Worm (Caenorhabditis elegans) whole organism, L4 larva: ENCODE data around the gene T09D3.9.

Source experiments
- D1046.2 ChIP-seq: fragments of 200-800 bp; sonication (Bioruptor generic); IDR thresholded peaks from 2 replicates; pipeline ENCODE4 v1.3.6; 2022; ENCODE audit warnings: missing genetic modification characterization, missing compliant biosample characterization
- F26F4.8 ChIP-seq: fragments of 200-800 bp; sonication (Bioruptor generic); conservative IDR thresholded peaks from 2 replicates; pipeline ENCODE4 v1.3.6; 2022; ENCODE audit warnings: missing genetic modification characterization, missing compliant biosample characterization
- Y105C5A.15 ChIP-seq: fragments of 200-800 bp; sonication (Bioruptor generic); IDR thresholded peaks from 2 replicates; pipeline ENCODE4 v1.3.6; 2022; ENCODE audit warnings: missing genetic modification characterization, missing compliant biosample characterization
- aha-1 ChIP-seq: fragments of 150-350 bp; peaks from one replicate; lab custom pipeline; 2014; ENCODE audit warnings: missing biosample characterization, missing genetic modification characterization
- aly-2 ChIP-seq: sonication (generic microtip); optimal IDR thresholded peaks from 2 replicates; lab custom pipeline; 2018; ENCODE audit warnings: missing biosample characterization, missing genetic modification characterization
- ceh-20 ChIP-seq: fragments of 200-800 bp; sonication (Bioruptor generic); IDR thresholded peaks from 2 replicates; pipeline ENCODE4 v1.3.6; 2022; ENCODE audit warnings: missing genetic modification reagents, missing genetic modification characterization, missing compliant biosample characterization
- ceh-28 ChIP-seq: fragments of 150-350 bp; optimal IDR thresholded peaks from 2 replicates; lab custom pipeline; 2014; ENCODE audit warnings: missing biosample characterization, missing genetic modification reagents, missing genetic modification characterization
- ceh-32 ChIP-seq: sonication (generic microtip); optimal IDR thresholded peaks from 2 replicates; lab custom pipeline; 2016; ENCODE audit warnings: mild to moderate bottlenecking, missing genetic modification characterization, missing compliant biosample characterization; ENCODE audit not compliant: poor library complexity
- ceh-82 ChIP-seq: sonication (generic microtip); optimal IDR thresholded peaks from 2 replicates; lab custom pipeline; 2017; ENCODE audit warnings: missing biosample characterization, missing genetic modification characterization
- ces-1 ChIP-seq: fragments of 150-350 bp; sonication (generic microtip); optimal IDR thresholded peaks from 4 replicates; lab custom pipeline; 2014; ENCODE audit warnings: missing biosample characterization, missing genetic modification reagents, missing genetic modification characterization
- cey-2 ChIP-seq: sonication (generic microtip); optimal IDR thresholded peaks from 3 replicates; lab custom pipeline; 2017; ENCODE audit warnings: missing genetic modification characterization, mild to moderate bottlenecking, missing compliant biosample characterization, antibody characterized with exemption, borderline replicate concordance; ENCODE audit not compliant: insufficient read depth
- dmd-6 ChIP-seq: fragments of 200-800 bp; sonication (Bioruptor generic); IDR thresholded peaks from 2 replicates; pipeline ENCODE4 v1.3.6; 2022; ENCODE audit warnings: missing genetic modification reagents, missing genetic modification characterization, missing compliant biosample characterization
- dmd-8 ChIP-seq: fragments of 200-800 bp; sonication (Bioruptor generic); IDR thresholded peaks from 2 replicates; pipeline ENCODE4 v1.3.6; 2022; ENCODE audit warnings: missing genetic modification characterization, missing compliant biosample characterization
- fkh-10 ChIP-seq: fragments of 150-350 bp; optimal IDR thresholded peaks from 2 replicates; lab custom pipeline; 2014; ENCODE audit warnings: missing biosample characterization, missing genetic modification reagents, missing genetic modification characterization
- hmg-1.1 ChIP-seq: fragments of 200-800 bp; sonication (Bioruptor generic); IDR thresholded peaks from 2 replicates; pipeline ENCODE4 v1.3.6; 2022; ENCODE audit warnings: missing genetic modification reagents, missing genetic modification characterization, missing compliant biosample characterization
- lin-1 ChIP-seq: fragments of 200-800 bp; sonication (Bioruptor generic); IDR thresholded peaks from 2 replicates; pipeline ENCODE4 v1.3.6; 2022; ENCODE audit warnings: missing genetic modification reagents, missing genetic modification characterization, missing compliant biosample characterization
- lin-13 ChIP-seq: fragments of 150-350 bp; optimal IDR thresholded peaks from 2 replicates; lab custom pipeline; 2014; ENCODE audit warnings: missing biosample characterization, missing genetic modification reagents, missing genetic modification characterization
- lin-29 ChIP-seq: fragments of 200-800 bp; sonication (Bioruptor generic); IDR thresholded peaks from 2 replicates; pipeline ENCODE4 v1.3.6; 2022; ENCODE audit warnings: missing genetic modification reagents, missing genetic modification characterization, missing compliant biosample characterization
- madf-5 ChIP-seq, 2 experiments: fragments of 200-800 bp; sonication (Bioruptor generic); IDR thresholded peaks; 2 replicates each; pipeline ENCODE4 v1.3.6; 2022; ENCODE audit warnings: missing compliant biosample characterization in 2 of 2, missing genetic modification characterization in 2 of 2
- mes-2 ChIP-seq: sonication (generic microtip); optimal IDR thresholded peaks from 2 replicates; lab custom pipeline; 2016; ENCODE audit warnings: missing genotype, mild to moderate bottlenecking, missing genetic modification characterization, missing compliant biosample characterization; ENCODE audit not compliant: poor library complexity, severe bottlenecking
- mxl-3 ChIP-seq: fragments of 200-800 bp; sonication (Bioruptor generic); optimal IDR thresholded peaks from 2 replicates; lab custom pipeline; 2018; ENCODE audit warnings: mild to moderate bottlenecking, missing genetic modification characterization, missing compliant biosample characterization
- nhr-102 ChIP-seq: sonication (generic microtip); optimal IDR thresholded peaks from 2 replicates; lab custom pipeline; 2016; ENCODE audit warnings: mild to moderate bottlenecking, missing genetic modification characterization, moderate library complexity, missing compliant biosample characterization
- nhr-11 ChIP-seq: fragments of 150-350 bp; optimal IDR thresholded peaks from 2 replicates; lab custom pipeline; 2014; ENCODE audit warnings: missing biosample characterization, missing genetic modification characterization
- nhr-41 ChIP-seq: fragments of 200-800 bp; sonication (Bioruptor generic); IDR thresholded peaks from 2 replicates; pipeline ENCODE4 v1.3.6; 2022; ENCODE audit warnings: missing genetic modification reagents, missing genetic modification characterization, missing compliant biosample characterization
- nhr-42 ChIP-seq: fragments of 200-800 bp; sonication (Bioruptor generic); IDR thresholded peaks from 2 replicates; pipeline ENCODE4 v1.3.6; 2022; ENCODE audit warnings: missing genetic modification characterization, missing compliant biosample characterization
- pha-4 ChIP-seq, 2 experiments: fragments of 150-350 bp in 1 of 2; fragments of 200-800 bp in 1 of 2; sonication (Bioruptor generic) in 1 of 2; IDR thresholded peaks in 1 of 2; optimal IDR thresholded peaks in 1 of 2; 2 replicates each; pipeline versions ENCODE4 v1.3.6 to Lab custom; 2014 to 2022; ENCODE audit warnings: missing genetic modification characterization in 2 of 2, missing genetic modification reagents in 2 of 2, missing biosample characterization in 1 of 2, missing compliant biosample characterization in 1 of 2
- pqm-1 ChIP-seq: sonication (generic microtip); optimal IDR thresholded peaks from 2 replicates; lab custom pipeline; 2017; ENCODE audit warnings: missing biosample characterization, missing genetic modification characterization
- rbr-2 ChIP-seq: sonication (generic microtip); optimal IDR thresholded peaks from 2 replicates; lab custom pipeline; 2016; ENCODE audit warnings: missing genotype, missing genetic modification characterization, missing compliant biosample characterization
- spr-1 ChIP-seq: sonication (generic microtip); optimal IDR thresholded peaks from 2 replicates; lab custom pipeline; 2016; ENCODE audit warnings: mild to moderate bottlenecking, missing genetic modification characterization, missing compliant biosample characterization
- spr-3 ChIP-seq: fragments of 200-800 bp; sonication (Bioruptor generic); optimal IDR thresholded peaks from 2 replicates; lab custom pipeline; 2018; ENCODE audit warnings: mild to moderate bottlenecking, missing genetic modification characterization, missing compliant biosample characterization
- unc-62 ChIP-seq, 3 experiments: fragments of 150-350 bp in 1 of 3; sonication (generic microtip); optimal IDR thresholded peaks in 2 of 3; peaks in 1 of 3; 1 replicate in 1 of 3; 2 replicates in 2 of 3; lab custom pipeline; 2014 to 2017; ENCODE audit warnings: missing biosample characterization in 3 of 3, missing genetic modification characterization in 3 of 3, missing genetic modification reagents in 3 of 3, missing genotype in 1 of 3
- zfp-2 ChIP-seq: sonication (generic microtip); optimal IDR thresholded peaks from 2 replicates; lab custom pipeline; 2016; ENCODE audit warnings: mild to moderate bottlenecking, missing genetic modification characterization, missing compliant biosample characterization
- ztf-7 ChIP-seq: fragments of 150-350 bp; optimal IDR thresholded peaks from 2 replicates; lab custom pipeline; 2014; ENCODE audit warnings: missing biosample characterization, missing genetic modification characterization

The T09D3.9 gene

ce11 chrV:5329677-5330266, 38.9 kb downstream of the T09D3.9 start (continued):
- TF ChIP-seq unc-62 (GFP tag; optimal IDR thresholded peaks at IDR 0.05 in 1 of 2; lab: Kevin White, UChicago): peak in 1 of 2 experiments; percentile 41
- TF ChIP-seq unc-62 (tag; optimal IDR thresholded peaks at IDR 0.05; lab: Kevin White, UChicago): no peak
- TF ChIP-seq pqm-1 (tag; lab: Kevin White, UChicago): peak; percentile 17
- TF ChIP-seq nhr-102 (tag; lab: Kevin White, UChicago): no peak
- TF ChIP-seq dmd-8 (GFP tag; lab: Robert Waterston, UW): peak; percentile 65; the same call in 1 of the 2 replicates
- TF ChIP-seq madf-5 (GFP tag; IDR thresholded peaks at IDR 0.05; lab: Robert Waterston, UW): no peak
- TF ChIP-seq aly-2 (tag; lab: Kevin White, UChicago): no peak
- TF ChIP-seq D1046.2 (GFP tag; lab: Robert Waterston, UW): 0 out of 2 replicates have a peak, but pooled peaks have one; percentile 47
- no peak for TF ChIP-seq nhr-42 (GFP tag; lab: Robert Waterston, UW)
- no peak for TF ChIP-seq F26F4.8 (GFP tag; lab: Robert Waterston, UW)
- peak; percentile 35 for TF ChIP-seq mes-2 (tag; lab: Kevin White, UChicago)
- TF ChIP-seq ceh-20 (GFP tag; lab: Robert Waterston, UW): 0 out of 2 replicates have a peak, but pooled peaks have one; percentile 21
- no peak for TF ChIP-seq fkh-10 (GFP tag; lab: Kevin White, UChicago)
- TF ChIP-seq pha-4 (GFP tag; IDR thresholded peaks at IDR 0.05; lab: Robert Waterston, UW): no peak; the same call in 1 of the 2 replicates
- peak; percentile 13 for TF ChIP-seq pha-4 (tag; optimal IDR thresholded peaks at IDR 0.05; lab: Kevin White, UChicago)
- 0 out of 2 replicates have a peak, but pooled peaks have one; percentile 37 for TF ChIP-seq dmd-6
- no peak for TF ChIP-seq lin-1 (GFP tag; lab: Robert Waterston, UW)
- TF ChIP-seq zfp-2 (tag; lab: Kevin White, UChicago): no peak
- no peak for TF ChIP-seq Y105C5A.15 (GFP tag; lab: Robert Waterston, UW)
- TF ChIP-seq lin-13 (GFP tag; lab: Kevin White, UChicago): peak; percentile 28
- no peak for TF ChIP-seq lin-29 (GFP tag; lab: Robert Waterston, UW)
- peak; percentile 27 for TF ChIP-seq aha-1 (tag; lab: Kevin White, UChicago)
- no peak for TF ChIP-seq ces-1 (GFP tag; lab: Kevin White, UChicago)
- peak; percentile 41 for TF ChIP-seq spr-3 (GFP tag; lab: Kevin White, UChicago)
- TF ChIP-seq rbr-2 (tag; lab: Kevin White, UChicago): peak; percentile 29
- no peak for TF ChIP-seq cey-2 (tag; lab: Kevin White, UChicago)
- peak; percentile 44; the same call in 1 of the 2 replicates for TF ChIP-seq hmg-1.1
- no peak for TF ChIP-seq ceh-28 (tag; lab: Kevin White, UChicago)

- TF ChIP-seq dmd-6 (no peak), ceh-28 (tag; lab: Kevin White, UChicago) (no peak), ztf-7 (no peak), ceh-82 (tag; lab: Kevin White, UChicago) (no peak), dmd-8 (GFP tag; lab: Robert Waterston, UW) (no peak), nhr-11 (no peak), unc-62 (GFP tag; optimal IDR thresholded peaks at IDR 0.05 in 1 of 2; lab: Kevin White, UChicago) (no peak), unc-62 (tag; optimal IDR thresholded peaks at IDR 0.05; lab: Kevin White, UChicago) (no peak)
- TF ChIP-seq, all 104 proteins: peak for 0
Measured at ce11 chrV:5328314-5328713, 40.4 kb downstream of the T09D3.9 start, which contains the start of gene C10G8.8. C10G8.8 (minus strand) TSS chrV:5328414.

- no peak for TF ChIP-seq spr-1 (tag; lab: Kevin White, UChicago)
- no peak for TF ChIP-seq mxl-3
- TF ChIP-seq ceh-32: no peak
- TF ChIP-seq aha-1 (tag; lab: Kevin White, UChicago): peak; percentile 18
- TF ChIP-seq nhr-41 (GFP tag; lab: Robert Waterston, UW): no peak
- no peak for TF ChIP-seq ceh-82 (tag; lab: Kevin White, UChicago)
- peak in 1 of 2 experiments; percentile 55 for TF ChIP-seq unc-62 (GFP tag; optimal IDR thresholded peaks at IDR 0.05 in 1 of 2; lab: Kevin White, UChicago)
- TF ChIP-seq unc-62 (tag; optimal IDR thresholded peaks at IDR 0.05; lab: Kevin White, UChicago): no peak
- no peak for TF ChIP-seq ceh-20 (GFP tag; lab: Robert Waterston, UW)
Measured at ce11 chrV:5324566-5324965, 44.1 kb downstream of the T09D3.9 start, which contains the start of gene ceh-33. ceh-33 (minus strand) TSS chrV:5324666.
